Worm (Caenorhabditis elegans) whole organism, early embryonic: ENCODE results near the gene H10E21.4.

Experiments
- F13C5.2 ChIP-seq: sonication (generic microtip); optimal IDR thresholded peaks from 2 replicates; lab custom pipeline; 2017; ENCODE audit warnings: mild to moderate bottlenecking, missing genetic modification characterization, inconsistent platforms, missing compliant biosample characterization
- aly-1 ChIP-seq: sonication (generic microtip); optimal IDR thresholded peaks from 2 replicates; lab custom pipeline; 2016; ENCODE audit warnings: missing genetic modification characterization, missing compliant biosample characterization
- ama-1 ChIP-seq: fragments of 150-350 bp; optimal IDR thresholded peaks from 2 replicates; lab custom pipeline; 2014
- ceh-13 ChIP-seq: fragments of 200-800 bp; sonication (Bioruptor generic); optimal IDR thresholded peaks from 2 replicates; lab custom pipeline; 2018; ENCODE audit warnings: mild to moderate bottlenecking, missing genetic modification characterization, missing compliant biosample characterization
- ceh-36 ChIP-seq: sonication (generic microtip); optimal IDR thresholded peaks from 2 replicates; lab custom pipeline; 2016; ENCODE audit warnings: missing genetic modification characterization, inconsistent platforms, missing compliant biosample characterization
- ets-7 ChIP-seq: sonication (generic microtip); optimal IDR thresholded peaks from 2 replicates; lab custom pipeline; 2016; ENCODE audit warnings: missing genotype, missing genetic modification characterization, missing compliant biosample characterization
- flt-1 ChIP-seq: fragments of 200-800 bp; sonication (Bioruptor generic); IDR thresholded peaks from 2 replicates; pipeline ENCODE4 v1.3.6; 2022; ENCODE audit warnings: missing genetic modification characterization, missing compliant biosample characterization
- hmg-4 ChIP-seq: fragments of 200-800 bp; sonication (Bioruptor generic); optimal IDR thresholded peaks from 2 replicates; lab custom pipeline; 2018; ENCODE audit warnings: mild to moderate bottlenecking, missing genetic modification characterization, missing compliant biosample characterization
- scrt-1 ChIP-seq: fragments of 200-800 bp; sonication (Bioruptor generic); IDR thresholded peaks from 2 replicates; pipeline ENCODE4 v1.3.6; 2022; ENCODE audit warnings: missing genetic modification characterization, missing compliant biosample characterization
- tbx-37 ChIP-seq: fragments of 200-800 bp; sonication (Bioruptor generic); conservative IDR thresholded peaks from 2 replicates; pipeline ENCODE4 v1.3.6; 2022; ENCODE audit warnings: missing genetic modification reagents, missing genetic modification characterization, missing compliant biosample characterization
- tra-4 ChIP-seq: sonication (generic microtip); optimal IDR thresholded peaks from 2 replicates; lab custom pipeline; 2017; ENCODE audit warnings: missing genetic modification characterization, missing compliant biosample characterization

DNA sequence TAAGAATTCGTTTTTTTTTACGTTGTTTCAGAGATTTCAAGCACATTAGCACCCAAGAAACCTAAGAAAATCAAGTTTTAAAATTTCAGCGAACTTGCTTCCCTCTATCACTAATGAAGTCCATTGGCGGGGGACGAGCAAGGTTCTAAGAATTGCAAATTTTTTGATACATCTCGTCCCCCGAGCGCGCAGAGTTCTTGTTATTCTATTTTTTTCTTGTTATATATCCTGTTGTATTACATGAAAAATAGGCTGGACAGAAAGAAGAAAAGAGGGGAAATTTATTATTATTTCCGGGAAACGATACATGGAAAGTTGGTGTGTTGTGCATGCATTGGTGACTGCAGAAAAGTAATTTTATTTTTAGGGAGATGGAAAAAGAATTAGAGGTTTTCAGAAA, 10.2 kb upstream of the H10E21.4 start:
- no peak for TF ChIP-seq ceh-36 (tag; lab: Kevin White, UChicago)
- TF ChIP-seq ama-1 (lab: Kevin White, UChicago), result no peak
- TF ChIP-seq ets-7, result no peak
- no peak for TF ChIP-seq scrt-1
- no peak for TF ChIP-seq F13C5.2 (tag; lab: Kevin White, UChicago)
- no peak for TF ChIP-seq hmg-4 (GFP tag; lab: Kevin White, UChicago)
- TF ChIP-seq tbx-37 (GFP tag; lab: Robert Waterston, UW), result no peak
- no peak for TF ChIP-seq flt-1 (GFP tag; lab: Robert Waterston, UW)
- no peak for TF ChIP-seq tra-4 (tag; lab: Kevin White, UChicago)
- no peak for TF ChIP-seq ceh-13
- TF ChIP-seq aly-1 (tag; lab: Kevin White, UChicago), result no peak
